Fruit fly (Drosophila melanogaster): Measurements from ENCODE around the gene Mocs2A.
"Not testable (repeated sequence)": the region's sequence is repeated elsewhere in the genome, so short reads cannot be mapped to it uniquely, and the experiment has no call there.

The Mocs2A gene

dm6 chr3R:25127231-25127689, at the start of gene Mocs2A, which contains the start of the genes Mocs2B and Clbn:
Gene Mocs2A, minus strand, starts transcription at chr3R:25127359.
Gene Mocs2B, minus strand, starts transcription at chr3R:25127359.
Gene Clbn, plus strand, starts transcription at chr3R:25127502.
- no peak for TF ChIP-seq CTCF (optimal IDR thresholded peaks at IDR 0.05)
- TF ChIP-seq CG8478 (optimal IDR thresholded peaks at IDR 0.05): no peak

dm6 chr3R:25176517-25176916, 49.4 kb upstream of the Mocs2A start:
- TF ChIP-seq CG8478 (optimal IDR thresholded peaks at IDR 0.05): no peak
- TF ChIP-seq CTCF (optimal IDR thresholded peaks at IDR 0.05): no peak

dm6 chr3R:25174244-25174643, 47.1 kb upstream of the Mocs2A start:
- no peak for TF ChIP-seq CG8478 (optimal IDR thresholded peaks at IDR 0.05)
- TF ChIP-seq CTCF (optimal IDR thresholded peaks at IDR 0.05): no peak

dm6 chr3R:25172976-25173375, 45.8 kb upstream of the Mocs2A start:
- TF ChIP-seq CTCF (optimal IDR thresholded peaks at IDR 0.05) (no peak), CG8478 (optimal IDR thresholded peaks at IDR 0.05) (no peak)

- TF ChIP-seq CG8478 (optimal IDR thresholded peaks at IDR 0.05): no peak
- TF ChIP-seq CTCF (optimal IDR thresholded peaks at IDR 0.05): no peak
These were observed 45.2 kb upstream of the Mocs2A start for dm6 chr3R:25172353-25172752.

- TF ChIP-seq CTCF (optimal IDR thresholded peaks at IDR 0.05): no peak
- TF ChIP-seq CG8478 (optimal IDR thresholded peaks at IDR 0.05): no peak
These were observed 41.3 kb upstream of the Mocs2A start for dm6 chr3R:25168259-25168972.

dm6 chr3R:25167407-25168191, 40.4 kb upstream of the Mocs2A start:
- TF ChIP-seq CG8478 (optimal IDR thresholded peaks at IDR 0.05) (no peak), CTCF (optimal IDR thresholded peaks at IDR 0.05) (no peak)

- TF ChIP-seq CTCF (optimal IDR thresholded peaks at IDR 0.05) (no peak), CG8478 (optimal IDR thresholded peaks at IDR 0.05) (no peak)
These were observed 39.6 kb upstream of the Mocs2A start for dm6 chr3R:25166788-25167187.

dm6 chr3R:25161520-25161919, 34.4 kb upstream of the Mocs2A start:
- no peak for TF ChIP-seq CG8478 (optimal IDR thresholded peaks at IDR 0.05)
- no peak for TF ChIP-seq CTCF (optimal IDR thresholded peaks at IDR 0.05)

- no peak for TF ChIP-seq CG8478 (optimal IDR thresholded peaks at IDR 0.05)
- no peak for TF ChIP-seq CTCF (optimal IDR thresholded peaks at IDR 0.05)
These were observed 25.2 kb upstream of the Mocs2A start for dm6 chr3R:25152342-25152741.

- no peak for TF ChIP-seq CTCF (optimal IDR thresholded peaks at IDR 0.05)
- no peak for TF ChIP-seq CG8478 (optimal IDR thresholded peaks at IDR 0.05)
These were observed 10.6 kb upstream of the Mocs2A start, which contains the start of gene danr for dm6 chr3R:25137565-25138367. Gene danr, plus strand, starts transcription at chr3R:25138072.

- not testable (repeated sequence) for TF ChIP-seq CTCF, CG8478 (optimal IDR thresholded peaks at IDR 0.05)
These were observed 3.9 kb upstream of the Mocs2A start, which contains the start of gene Bili for dm6 chr3R:25131042-25131441. Gene Bili, plus strand, starts transcription at chr3R:25131306.

- TF ChIP-seq CTCF (optimal IDR thresholded peaks at IDR 0.05) (no peak), CG8478 (optimal IDR thresholded peaks at IDR 0.05) (no peak)
These were observed 336 bp downstream of the Mocs2A start for dm6 chr3R:25126823-25127222.

dm6 chr3R:25123262-25123661, 3.9 kb downstream of the Mocs2A start, which contains the start of gene vig2:
Gene vig2, plus strand, starts transcription at chr3R:25123373.
- TF ChIP-seq CTCF, CG8478 (optimal IDR thresholded peaks at IDR 0.05): not testable (repeated sequence)

dm6 chr3R:25122736-25123211, 4.4 kb downstream of the Mocs2A start, which contains the start of the genes CG31510 and TTLL5:
Gene CG31510, minus strand, starts transcription at chr3R:25122920.
Gene TTLL5, minus strand, starts transcription at chr3R:25122920.
- no peak for TF ChIP-seq CTCF (optimal IDR thresholded peaks at IDR 0.05)
- no peak for TF ChIP-seq CG8478 (optimal IDR thresholded peaks at IDR 0.05)
